Worm (Caenorhabditis elegans) whole organism, young adult: ENCODE measurements around the gene C14E2.3.

Experiments used
- B0019.2 ChIP-seq: fragments of 200-800 bp; sonication (Bioruptor generic); conservative IDR thresholded peaks from 2 replicates; pipeline ENCODE4 v1.3.6; 2022; ENCODE audit warnings: missing genetic modification reagents, missing genetic modification characterization, missing compliant biosample characterization
- B0261.1 ChIP-seq: sonication (generic microtip); optimal IDR thresholded peaks from 2 replicates; lab custom pipeline; 2016; ENCODE audit warnings: mild to moderate bottlenecking, missing genetic modification characterization, moderate library complexity, missing compliant biosample characterization
- C06A6.2 ChIP-seq: fragments of 200-800 bp; sonication (Bioruptor generic); conservative IDR thresholded peaks from 2 replicates; pipeline ENCODE4 v1.3.6; 2022; ENCODE audit warnings: missing genetic modification characterization, missing compliant biosample characterization
- D2030.7 ChIP-seq: fragments of 200-800 bp; sonication (Bioruptor generic); IDR thresholded peaks from 2 replicates; pipeline ENCODE4 v1.3.6; 2022; ENCODE audit warnings: missing genetic modification reagents, missing genetic modification characterization, missing compliant biosample characterization
- F37B4.10 ChIP-seq: fragments of 200-800 bp; sonication (Bioruptor generic); IDR thresholded peaks from 2 replicates; pipeline ENCODE4 v1.3.6; 2022; ENCODE audit warnings: missing genetic modification characterization, missing compliant biosample characterization
- F52B5.7 ChIP-seq: sonication (generic microtip); optimal IDR thresholded peaks from 2 replicates; lab custom pipeline; 2016; ENCODE audit warnings: mild to moderate bottlenecking, missing genetic modification characterization, missing compliant biosample characterization
- F55B11.4 ChIP-seq: sonication (generic microtip); optimal IDR thresholded peaks from 2 replicates; lab custom pipeline; 2016; ENCODE audit warnings: missing compliant biosample characterization, missing genetic modification characterization, borderline replicate concordance; ENCODE audit not compliant: insufficient read depth
- Y56A3A.18 ChIP-seq: fragments of 200-800 bp; sonication (Bioruptor generic); IDR thresholded peaks from 2 replicates; pipeline ENCODE4 v1.3.6; 2022; ENCODE audit warnings: missing genetic modification reagents, missing genetic modification characterization, missing compliant biosample characterization
- akir-1 ChIP-seq: fragments of 200-800 bp; sonication (Bioruptor generic); optimal IDR thresholded peaks from 2 replicates; lab custom pipeline; 2018; ENCODE audit warnings: mild to moderate bottlenecking, missing genetic modification characterization, moderate library complexity, missing compliant biosample characterization
- aptf-3 ChIP-seq: fragments of 200-800 bp; sonication (Bioruptor generic); IDR thresholded peaks from 2 replicates; pipeline ENCODE4 v1.3.6; 2022; ENCODE audit warnings: missing genetic modification characterization, missing compliant biosample characterization
- athp-1 ChIP-seq: sonication (generic microtip); optimal IDR thresholded peaks from 2 replicates; lab custom pipeline; 2017; ENCODE audit warnings: mild to moderate bottlenecking, missing genetic modification characterization, missing compliant biosample characterization
- attf-6 ChIP-seq: fragments of 200-800 bp; sonication (Bioruptor generic); IDR thresholded peaks from 2 replicates; pipeline ENCODE4 v1.3.6; 2022; ENCODE audit warnings: missing genetic modification reagents, missing genetic modification characterization, missing compliant biosample characterization
- ccch-3 ChIP-seq: fragments of 200-800 bp; sonication (Bioruptor generic); optimal IDR thresholded peaks from 2 replicates; lab custom pipeline; 2018; ENCODE audit warnings: mild to moderate bottlenecking, missing genetic modification characterization, missing compliant biosample characterization
- cebp-1 ChIP-seq, 2 experiments: fragments of 200-800 bp in 1 of 2; sonication (Bioruptor generic) in 1 of 2; sonication (generic microtip) in 1 of 2; IDR thresholded peaks in 1 of 2; optimal IDR thresholded peaks in 1 of 2; 2 replicates each; pipeline versions ENCODE4 v1.3.6 to Lab custom; 2017 to 2022; ENCODE audit warnings: missing compliant biosample characterization in 2 of 2, missing genetic modification characterization in 2 of 2, mild to moderate bottlenecking in 1 of 2, missing genetic modification reagents in 1 of 2, moderate library complexity in 1 of 2
- cebp-2 ChIP-seq: fragments of 200-800 bp; sonication (Bioruptor generic); IDR thresholded peaks from 2 replicates; pipeline ENCODE4 v1.3.6; 2022; ENCODE audit warnings: missing genetic modification characterization, missing compliant biosample characterization
- ceh-27 ChIP-seq: fragments of 200-800 bp; sonication (Bioruptor generic); optimal IDR thresholded peaks from 2 replicates; lab custom pipeline; 2018; ENCODE audit warnings: mild to moderate bottlenecking, missing genetic modification characterization, moderate library complexity, missing compliant biosample characterization
- chd-7 ChIP-seq: sonication (generic microtip); optimal IDR thresholded peaks from 2 replicates; lab custom pipeline; 2016; ENCODE audit warnings: mild to moderate bottlenecking, missing genetic modification characterization, moderate library complexity, missing compliant biosample characterization
- dox-1 ChIP-seq: fragments of 200-800 bp; sonication (Bioruptor generic); IDR thresholded peaks from 2 replicates; pipeline ENCODE4 v1.3.6; 2022; ENCODE audit warnings: missing genetic modification reagents, missing genetic modification characterization, missing compliant biosample characterization
- dpl-1 ChIP-seq: fragments of 150-350 bp; optimal IDR thresholded peaks from 2 replicates; lab custom pipeline; 2014; ENCODE audit warnings: missing biosample characterization, missing genetic modification reagents, missing genetic modification characterization
- egl-18 ChIP-seq: fragments of 200-800 bp; sonication (Bioruptor generic); IDR thresholded peaks from 2 replicates; pipeline ENCODE4 v1.3.6; 2022; ENCODE audit warnings: missing genetic modification reagents, missing genetic modification characterization, missing compliant biosample characterization
- hlh-26 ChIP-seq: fragments of 200-800 bp; sonication (Bioruptor generic); conservative IDR thresholded peaks from 2 replicates; pipeline ENCODE4 v1.3.6; 2022; ENCODE audit warnings: missing genetic modification reagents, missing genetic modification characterization, missing compliant biosample characterization
- hmg-1.2 ChIP-seq: fragments of 200-800 bp; sonication (Bioruptor generic); IDR thresholded peaks from 2 replicates; pipeline ENCODE4 v1.3.6; 2022; ENCODE audit warnings: missing genetic modification reagents, missing genetic modification characterization, missing compliant biosample characterization
- hsf-1 ChIP-seq: fragments of 200-800 bp; sonication (Bioruptor generic); IDR thresholded peaks from 2 replicates; pipeline ENCODE4 v1.3.6; 2022; ENCODE audit warnings: missing genetic modification reagents, missing genetic modification characterization, missing compliant biosample characterization
- lin-35 ChIP-seq, 3 experiments: fragments of 150-350 bp in 2 of 3; sonication (generic microtip) in 1 of 3; optimal IDR thresholded peaks; 2 replicates each; lab custom pipeline; 2014 to 2018; ENCODE audit warnings: missing biosample characterization in 3 of 3, missing genetic modification characterization in 3 of 3, missing genetic modification reagents in 3 of 3
- lsy-27 ChIP-seq: sonication (generic microtip); optimal IDR thresholded peaks from 2 replicates; lab custom pipeline; 2017; ENCODE audit warnings: missing genetic modification characterization, mild to moderate bottlenecking, missing compliant biosample characterization, antibody characterized with exemption, missing genotype, borderline replicate concordance; ENCODE audit not compliant: insufficient read depth
- madf-8 ChIP-seq: fragments of 200-800 bp; sonication (Bioruptor generic); conservative IDR thresholded peaks from 2 replicates; pipeline ENCODE4 v1.3.6; 2022; ENCODE audit warnings: missing genetic modification reagents, missing genetic modification characterization, missing compliant biosample characterization
- mcd-1 ChIP-seq: fragments of 200-800 bp; sonication (Bioruptor generic); IDR thresholded peaks from 2 replicates; pipeline ENCODE4 v1.3.6; 2022; ENCODE audit warnings: missing genetic modification reagents, missing genetic modification characterization, missing compliant biosample characterization
- mel-28 ChIP-seq: sonication (generic microtip); optimal IDR thresholded peaks from 2 replicates; lab custom pipeline; 2016; ENCODE audit warnings: borderline replicate concordance, mild to moderate bottlenecking, missing genetic modification characterization, missing compliant biosample characterization
- mes-4 ChIP-seq: sonication (generic microtip); optimal IDR thresholded peaks from 2 replicates; lab custom pipeline; 2016; ENCODE audit warnings: missing genotype, missing genetic modification characterization, missing compliant biosample characterization
- nfya-2 ChIP-seq: fragments of 200-800 bp; sonication (Bioruptor generic); IDR thresholded peaks from 2 replicates; pipeline ENCODE4 v1.3.6; 2022; ENCODE audit warnings: missing genetic modification reagents, missing genetic modification characterization, missing compliant biosample characterization
- nhr-179 ChIP-seq: sonication (generic microtip); optimal IDR thresholded peaks from 2 replicates; lab custom pipeline; 2016; ENCODE audit warnings: mild to moderate bottlenecking, missing genetic modification characterization, missing compliant biosample characterization
- nhr-90 ChIP-seq: sonication (generic microtip); optimal IDR thresholded peaks from 2 replicates; lab custom pipeline; 2016; ENCODE audit warnings: missing genotype, mild to moderate bottlenecking, missing genetic modification characterization, missing compliant biosample characterization
- pbrm-1 ChIP-seq: fragments of 200-800 bp; sonication (Bioruptor generic); IDR thresholded peaks from 2 replicates; pipeline ENCODE4 v1.3.6; 2022; ENCODE audit warnings: missing genetic modification reagents, missing genetic modification characterization, missing compliant biosample characterization
- pha-4 ChIP-seq: fragments of 150-350 bp; sonication (generic microtip); optimal IDR thresholded peaks from 2 replicates; lab custom pipeline; 2014; ENCODE audit warnings: missing biosample characterization, missing genetic modification reagents, missing genetic modification characterization
- rpc-1 ChIP-seq, 2 experiments: fragments of 150-350 bp in 1 of 2; sonication (generic microtip) in 1 of 2; optimal IDR thresholded peaks; 2 replicates each; lab custom pipeline; 2014 to 2018; ENCODE audit warnings: missing biosample characterization in 1 of 2, missing genetic modification characterization in 1 of 2, missing genetic modification reagents in 1 of 2, missing genotype in 1 of 2
- sdz-38 ChIP-seq: sonication (generic microtip); optimal IDR thresholded peaks from 2 replicates; lab custom pipeline; 2016; ENCODE audit warnings: missing genotype, missing genetic modification characterization, missing compliant biosample characterization
- somi-1 ChIP-seq: fragments of 200-800 bp; sonication (Bioruptor generic); optimal IDR thresholded peaks from 2 replicates; lab custom pipeline; 2018; ENCODE audit warnings: mild to moderate bottlenecking, missing genetic modification characterization, missing compliant biosample characterization
- tbp1 ChIP-seq: fragments of 200-800 bp; sonication (Bioruptor generic); optimal IDR thresholded peaks from 2 replicates; lab custom pipeline; 2018; ENCODE audit warnings: mild to moderate bottlenecking, missing genetic modification characterization, missing compliant biosample characterization
- ztf-18 ChIP-seq: sonication (generic microtip); optimal IDR thresholded peaks from 2 replicates; lab custom pipeline; 2016; ENCODE audit warnings: missing genotype, mild to moderate bottlenecking, missing genetic modification characterization, missing compliant biosample characterization

C14E2.3 gene

ce11 chrX:1798543-1798942 is 12.8 kb downstream of the C14E2.3 start (continued):
- TF ChIP-seq Y56A3A.18 (GFP tag; lab: Robert Waterston, UW) (no peak), egl-18 (GFP tag; lab: Robert Waterston, UW) (no peak), ceh-27 (GFP tag; lab: Kevin White, UChicago) (no peak), nhr-179 (no peak), ccch-3 (GFP tag; lab: Kevin White, UChicago) (no peak)
- TF ChIP-seq, all 124 proteins: peak for 0

DNA sequence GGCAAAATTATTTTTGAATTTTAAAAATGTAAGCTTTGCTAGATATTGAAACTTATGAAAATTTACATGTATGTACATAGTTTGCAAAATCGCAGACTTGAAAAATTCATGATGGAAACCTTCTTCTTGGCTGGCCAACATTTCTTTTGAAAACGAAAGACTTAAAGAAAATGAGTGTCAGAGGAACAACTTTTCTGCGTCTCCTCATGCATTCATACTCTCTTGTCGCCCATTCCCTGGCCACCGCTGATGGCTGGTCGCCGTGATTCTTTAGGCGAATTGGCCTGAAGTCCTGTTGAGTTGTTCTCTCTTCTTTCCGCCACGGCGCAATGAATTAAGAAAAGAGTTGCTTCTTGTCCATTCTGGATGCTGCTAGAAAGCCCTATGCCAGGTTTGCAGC is 15.3 kb downstream of the C14E2.3 start:
- TF ChIP-seq madf-8 (no peak), F37B4.10 (GFP tag; lab: Robert Waterston, UW) (no peak), aptf-3 (GFP tag; lab: Robert Waterston, UW) (no peak), attf-6 (GFP tag; lab: Robert Waterston, UW) (no peak), dpl-1 (GFP tag; lab: Kevin White, UChicago) (no peak), hmg-1.2 (GFP tag; lab: Robert Waterston, UW) (peak; percentile 89)

- no peak for TF ChIP-seq F52B5.7 (tag; lab: Kevin White, UChicago)
- no peak for TF ChIP-seq somi-1 (GFP tag; lab: Kevin White, UChicago)
- no peak for TF ChIP-seq lsy-27
- TF ChIP-seq B0261.1 (tag; lab: Kevin White, UChicago): peak; percentile 25
- no peak for TF ChIP-seq sdz-38 (tag; lab: Kevin White, UChicago)
- TF ChIP-seq rpc-1 (optimal IDR thresholded peaks at IDR 0.05; lab: Kevin White, UChicago): peak; percentile 43
- peak; percentile 72 for TF ChIP-seq rpc-1 (tag; optimal IDR thresholded peaks at IDR 0.05; lab: Kevin White, UChicago)
- TF ChIP-seq dox-1 (GFP tag; lab: Robert Waterston, UW): no peak
- TF ChIP-seq akir-1 (GFP tag; lab: Kevin White, UChicago): no peak
- no peak for TF ChIP-seq pha-4 (tag; lab: Kevin White, UChicago)
- no peak for TF ChIP-seq cebp-1 (GFP tag; IDR thresholded peaks at IDR 0.05; lab: Robert Waterston, UW)
- no peak for TF ChIP-seq cebp-1 (tag; optimal IDR thresholded peaks at IDR 0.05; lab: Kevin White, UChicago)
- peak; percentile 68 for TF ChIP-seq tbp1
Observed at ce11 chrX:1791095-1791494, 20.2 kb downstream of the C14E2.3 start.

DNA sequence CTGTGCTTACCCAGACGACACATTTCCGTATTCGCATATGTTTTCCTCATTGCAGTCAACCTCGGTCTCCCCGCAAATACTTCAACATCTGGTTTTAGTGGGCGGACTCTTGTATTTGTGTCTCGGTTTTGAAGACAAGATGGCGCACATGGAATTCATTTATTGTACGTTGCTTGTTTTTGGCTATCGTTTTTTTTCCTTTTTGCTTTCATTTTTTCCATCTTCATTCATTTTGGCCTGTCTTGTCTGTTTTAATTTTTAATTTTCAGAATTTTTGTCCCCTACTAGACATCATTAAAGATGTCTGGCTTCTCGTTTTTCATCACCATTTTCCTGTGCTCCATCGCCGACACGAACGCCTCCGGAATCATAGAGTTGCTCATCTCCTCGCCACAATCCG is 24.7 kb downstream of the C14E2.3 start, which contains the start of gene arg-1:
Gene arg-1 (plus strand): TSS at position 301 of the 400 bp plus-strand sequence.
- no peak for TF ChIP-seq cebp-2 (GFP tag; lab: Robert Waterston, UW)
- no peak for TF ChIP-seq C06A6.2 (GFP tag; lab: Robert Waterston, UW)
- no peak for TF ChIP-seq mes-4 (tag; lab: Kevin White, UChicago)
- TF ChIP-seq B0019.2 (GFP tag; lab: Robert Waterston, UW): no peak
- TF ChIP-seq Y56A3A.18 (GFP tag; lab: Robert Waterston, UW): no peak
- no peak for TF ChIP-seq ceh-27 (GFP tag; lab: Kevin White, UChicago)
- no peak for TF ChIP-seq ztf-18 (tag; lab: Kevin White, UChicago)
- no peak for TF ChIP-seq hsf-1 (GFP tag; lab: Robert Waterston, UW)
- no peak for TF ChIP-seq mel-28
- no peak for TF ChIP-seq F55B11.4 (tag; lab: Kevin White, UChicago)
- TF ChIP-seq nhr-90 (tag; lab: Kevin White, UChicago): no peak
- TF ChIP-seq pbrm-1 (GFP tag; lab: Robert Waterston, UW): no peak
- no peak for TF ChIP-seq athp-1
- TF ChIP-seq somi-1 (GFP tag; lab: Kevin White, UChicago): no peak
- TF ChIP-seq mcd-1 (GFP tag; lab: Robert Waterston, UW): no peak
- TF ChIP-seq hlh-26 (GFP tag; lab: Robert Waterston, UW): no peak
- no peak for TF ChIP-seq nfya-2 (GFP tag; lab: Robert Waterston, UW)
- no peak for TF ChIP-seq lin-35 (GFP tag; optimal IDR thresholded peaks at IDR 0.05; lab: Kevin White, UChicago)
- no peak for TF ChIP-seq chd-7 (tag; lab: Kevin White, UChicago)
- TF ChIP-seq D2030.7: no peak
